Worm (Caenorhabditis elegans) whole organism, L4 larva: ENCODE results near the gene H08M01.1.

Source experiments
- T26A8.4 ChIP-seq: fragments of 200-800 bp; sonication (Bioruptor generic); IDR thresholded peaks from 2 replicates; pipeline ENCODE4 v1.3.6; 2022; ENCODE audit warnings: missing genetic modification characterization, missing compliant biosample characterization
- ZK337.2 ChIP-seq: fragments of 200-800 bp; sonication (Bioruptor generic); IDR thresholded peaks from 2 replicates; pipeline ENCODE4 v1.3.6; 2022; ENCODE audit warnings: missing genetic modification reagents, missing genetic modification characterization, missing compliant biosample characterization
- ceh-82 ChIP-seq: sonication (generic microtip); optimal IDR thresholded peaks from 2 replicates; lab custom pipeline; 2017; ENCODE audit warnings: missing biosample characterization, missing genetic modification characterization
- dmd-9 ChIP-seq: fragments of 200-800 bp; sonication (Bioruptor generic); IDR thresholded peaks from 2 replicates; pipeline ENCODE4 v1.3.6; 2022; ENCODE audit warnings: missing genetic modification reagents, missing genetic modification characterization, missing compliant biosample characterization
- egl-27 ChIP-seq: sonication (generic microtip); optimal IDR thresholded peaks from 3 replicates; lab custom pipeline; 2017; ENCODE audit warnings: missing biosample characterization, missing genetic modification reagents, missing genetic modification characterization
- fkh-10 ChIP-seq: fragments of 150-350 bp; optimal IDR thresholded peaks from 2 replicates; lab custom pipeline; 2014; ENCODE audit warnings: missing biosample characterization, missing genetic modification reagents, missing genetic modification characterization
- lin-15B ChIP-seq: fragments of 150-350 bp; sonication (generic microtip); optimal IDR thresholded peaks from 3 replicates; lab custom pipeline; 2014; ENCODE audit warnings: missing biosample characterization, missing genetic modification characterization
- nhr-77 ChIP-seq: fragments of 150-350 bp; optimal IDR thresholded peaks from 2 replicates; lab custom pipeline; 2014; ENCODE audit warnings: missing biosample characterization, missing genetic modification characterization
- spr-1 ChIP-seq: sonication (generic microtip); optimal IDR thresholded peaks from 2 replicates; lab custom pipeline; 2016; ENCODE audit warnings: mild to moderate bottlenecking, missing genetic modification characterization, missing compliant biosample characterization

- TF ChIP-seq T26A8.4 (GFP tag; lab: Robert Waterston, UW): no peak
- TF ChIP-seq lin-15B (tag; lab: Kevin White, UChicago): no peak
- TF ChIP-seq ceh-82 (tag; lab: Kevin White, UChicago): no peak
- TF ChIP-seq ZK337.2: no peak
- TF ChIP-seq nhr-77: no peak
- no peak for TF ChIP-seq spr-1 (tag; lab: Kevin White, UChicago)
- no peak for TF ChIP-seq egl-27 (tag; lab: Kevin White, UChicago)
- TF ChIP-seq dmd-9 (GFP tag; lab: Robert Waterston, UW): no peak
- no peak for TF ChIP-seq fkh-10 (GFP tag; lab: Kevin White, UChicago)
These were observed 40.5 kb upstream of the H08M01.1 start, which contains the start of gene prdh-1 for ce11 chrIV:13876565-13877153.
